Worm (Caenorhabditis elegans) whole organism, L4 larva: ENCODE data around the gene srh-52.

Experiments used
- F10B5.3 ChIP-seq: sonication (generic microtip); optimal IDR thresholded peaks from 2 replicates; lab custom pipeline; 2016; ENCODE audit warnings: mild to moderate bottlenecking, missing genetic modification characterization, missing compliant biosample characterization
- F37D6.2 ChIP-seq: sonication (generic microtip); optimal IDR thresholded peaks from 2 replicates; lab custom pipeline; 2016; ENCODE audit warnings: mild to moderate bottlenecking, missing genetic modification characterization, missing compliant biosample characterization
- F44E2.7 ChIP-seq: fragments of 200-800 bp; sonication (Bioruptor generic); IDR thresholded peaks from 2 replicates; pipeline ENCODE4 v2.1.2; 2022; ENCODE audit warnings: missing genetic modification characterization, missing compliant biosample characterization
- T26A8.4 ChIP-seq: fragments of 200-800 bp; sonication (Bioruptor generic); IDR thresholded peaks from 2 replicates; pipeline ENCODE4 v1.3.6; 2022; ENCODE audit warnings: missing genetic modification characterization, missing compliant biosample characterization
- Y5F2A.4 ChIP-seq: fragments of 200-800 bp; sonication (Bioruptor generic); optimal IDR thresholded peaks from 2 replicates; lab custom pipeline; 2018; ENCODE audit warnings: mild to moderate bottlenecking, missing genetic modification characterization, missing compliant biosample characterization
- Y75B8A.6 ChIP-seq: fragments of 200-800 bp; sonication (Bioruptor generic); IDR thresholded peaks from 2 replicates; pipeline ENCODE4 v1.3.6; 2022; ENCODE audit warnings: missing genetic modification reagents, missing genetic modification characterization, missing compliant biosample characterization
- aly-2 ChIP-seq: sonication (generic microtip); optimal IDR thresholded peaks from 2 replicates; lab custom pipeline; 2018; ENCODE audit warnings: missing biosample characterization, missing genetic modification characterization
- arid-1 ChIP-seq: fragments of 200-800 bp; sonication (Bioruptor generic); conservative IDR thresholded peaks from 2 replicates; pipeline ENCODE4 v1.3.6; 2022; ENCODE audit warnings: missing genetic modification reagents, missing genetic modification characterization, missing compliant biosample characterization
- ces-1 ChIP-seq: fragments of 150-350 bp; sonication (generic microtip); optimal IDR thresholded peaks from 4 replicates; lab custom pipeline; 2014; ENCODE audit warnings: missing biosample characterization, missing genetic modification reagents, missing genetic modification characterization
- cey-2 ChIP-seq: sonication (generic microtip); optimal IDR thresholded peaks from 3 replicates; lab custom pipeline; 2017; ENCODE audit warnings: missing genetic modification characterization, mild to moderate bottlenecking, missing compliant biosample characterization, antibody characterized with exemption, borderline replicate concordance; ENCODE audit not compliant: insufficient read depth
- daf-16 ChIP-seq, 3 experiments: sonication (generic microtip); optimal IDR thresholded peaks; 2 replicates each; lab custom pipeline; 2016 to 2017; ENCODE audit warnings: missing genetic modification characterization in 3 of 3, missing genetic modification reagents in 3 of 3, mild to moderate bottlenecking in 2 of 3, missing compliant biosample characterization in 2 of 3, missing biosample characterization in 1 of 3, moderate library complexity in 1 of 3
- daf-19 ChIP-seq: fragments of 200-800 bp; sonication (Bioruptor generic); conservative IDR thresholded peaks from 2 replicates; pipeline ENCODE4 v1.3.6; 2022; ENCODE audit warnings: missing genetic modification characterization, missing compliant biosample characterization
- daf-8 ChIP-seq: fragments of 200-800 bp; sonication (Bioruptor generic); IDR thresholded peaks from 2 replicates; pipeline ENCODE4 v1.3.6; 2022; ENCODE audit warnings: missing genetic modification characterization, missing compliant biosample characterization
- dve-1 ChIP-seq: sonication (generic microtip); optimal IDR thresholded peaks from 2 replicates; lab custom pipeline; 2017; ENCODE audit warnings: antibody characterized with exemption, mild to moderate bottlenecking, missing genetic modification characterization, missing compliant biosample characterization; ENCODE audit not compliant: insufficient read depth
- egl-27 ChIP-seq: sonication (generic microtip); optimal IDR thresholded peaks from 3 replicates; lab custom pipeline; 2017; ENCODE audit warnings: missing biosample characterization, missing genetic modification reagents, missing genetic modification characterization
- egl-43 ChIP-seq: fragments of 200-800 bp; sonication (Bioruptor generic); IDR thresholded peaks from 2 replicates; pipeline ENCODE4 v1.3.6; 2022; ENCODE audit warnings: missing genetic modification reagents, missing genetic modification characterization, missing compliant biosample characterization
- gei-8 ChIP-seq: fragments of 200-800 bp; sonication (Bioruptor generic); optimal IDR thresholded peaks from 2 replicates; lab custom pipeline; 2018; ENCODE audit warnings: mild to moderate bottlenecking, missing genetic modification characterization, missing compliant biosample characterization
- jun-1 ChIP-seq: fragments of 150-350 bp; optimal IDR thresholded peaks from 2 replicates; lab custom pipeline; 2014; ENCODE audit warnings: missing biosample characterization, missing genetic modification reagents, missing genetic modification characterization
- lin-13 ChIP-seq: fragments of 150-350 bp; optimal IDR thresholded peaks from 2 replicates; lab custom pipeline; 2014; ENCODE audit warnings: missing biosample characterization, missing genetic modification reagents, missing genetic modification characterization
- lin-15B ChIP-seq: fragments of 150-350 bp; sonication (generic microtip); optimal IDR thresholded peaks from 3 replicates; lab custom pipeline; 2014; ENCODE audit warnings: missing biosample characterization, missing genetic modification characterization
- lir-3 ChIP-seq: sonication (generic microtip); optimal IDR thresholded peaks from 2 replicates; lab custom pipeline; 2016; ENCODE audit warnings: mild to moderate bottlenecking, missing genetic modification characterization, missing compliant biosample characterization
- mdl-1 ChIP-seq, 2 experiments: fragments of 150-350 bp in 1 of 2; sonication (generic microtip) in 1 of 2; optimal IDR thresholded peaks; 2 replicates each; lab custom pipeline; 2014 to 2017; ENCODE audit warnings: missing biosample characterization in 2 of 2, missing genetic modification characterization in 2 of 2
- nhr-28 ChIP-seq: fragments of 150-350 bp; optimal IDR thresholded peaks from 2 replicates; lab custom pipeline; 2014; ENCODE audit warnings: missing biosample characterization, missing genetic modification characterization
- nhr-42 ChIP-seq: fragments of 200-800 bp; sonication (Bioruptor generic); IDR thresholded peaks from 2 replicates; pipeline ENCODE4 v1.3.6; 2022; ENCODE audit warnings: missing genetic modification characterization, missing compliant biosample characterization
- nhr-6 ChIP-seq: fragments of 150-350 bp; optimal IDR thresholded peaks from 2 replicates; lab custom pipeline; 2014; ENCODE audit warnings: missing biosample characterization, missing genetic modification characterization
- nhr-77 ChIP-seq: fragments of 150-350 bp; optimal IDR thresholded peaks from 2 replicates; lab custom pipeline; 2014; ENCODE audit warnings: missing biosample characterization, missing genetic modification characterization
- pha-4 ChIP-seq, 2 experiments: fragments of 150-350 bp in 1 of 2; fragments of 200-800 bp in 1 of 2; sonication (Bioruptor generic) in 1 of 2; IDR thresholded peaks in 1 of 2; optimal IDR thresholded peaks in 1 of 2; 2 replicates each; pipeline versions ENCODE4 v1.3.6 to Lab custom; 2014 to 2022; ENCODE audit warnings: missing genetic modification characterization in 2 of 2, missing genetic modification reagents in 2 of 2, missing biosample characterization in 1 of 2, missing compliant biosample characterization in 1 of 2
- php-3 ChIP-seq: fragments of 200-800 bp; sonication (Bioruptor generic); IDR thresholded peaks from 2 replicates; pipeline ENCODE4 v1.3.6; 2022; ENCODE audit warnings: missing genetic modification reagents, missing genetic modification characterization, missing compliant biosample characterization
- pqm-1 ChIP-seq: sonication (generic microtip); optimal IDR thresholded peaks from 2 replicates; lab custom pipeline; 2017; ENCODE audit warnings: missing biosample characterization, missing genetic modification characterization
- tra-1 ChIP-seq: fragments of 200-800 bp; sonication (Bioruptor generic); IDR thresholded peaks from 2 replicates; pipeline ENCODE4 v1.3.6; 2022; ENCODE audit warnings: missing genetic modification reagents, missing genetic modification characterization, missing compliant biosample characterization
- zfp-2 ChIP-seq: sonication (generic microtip); optimal IDR thresholded peaks from 2 replicates; lab custom pipeline; 2016; ENCODE audit warnings: mild to moderate bottlenecking, missing genetic modification characterization, missing compliant biosample characterization
- zfp-3 ChIP-seq: fragments of 200-800 bp; sonication (Bioruptor generic); conservative IDR thresholded peaks from 2 replicates; pipeline ENCODE4 v1.3.6; 2022; ENCODE audit warnings: missing genetic modification reagents, missing genetic modification characterization, missing compliant biosample characterization
- ztf-7 ChIP-seq: fragments of 150-350 bp; optimal IDR thresholded peaks from 2 replicates; lab custom pipeline; 2014; ENCODE audit warnings: missing biosample characterization, missing genetic modification characterization

Gene srh-52

ce11 chrV:15380857-15381256 lies 4.7 kb upstream of the srh-52 start, which contains the start of gene dhs-23:
Gene dhs-23 (plus strand): TSS chrV:15381219.
- TF ChIP-seq pqm-1 (tag; lab: Kevin White, UChicago) (peak; percentile 12), daf-16 (GFP tag; optimal IDR thresholded peaks at IDR 0.05; lab: Kevin White, UChicago) (no peak), daf-16 (tag; optimal IDR thresholded peaks at IDR 0.05; lab: Kevin White, UChicago) (peak; percentile 69), nhr-28 (tag; lab: Kevin White, UChicago) (peak; percentile 93), dve-1 (no peak), nhr-77 (tag; lab: Kevin White, UChicago) (peak; percentile 81), F10B5.3 (tag; lab: Kevin White, UChicago) (no peak), zfp-2 (tag; lab: Kevin White, UChicago) (no peak), gei-8 (GFP tag; lab: Kevin White, UChicago) (no peak), egl-43 (GFP tag; lab: Robert Waterston, UW) (no peak), F37D6.2 (no peak), Y5F2A.4 (GFP tag; lab: Kevin White, UChicago) (no peak), ztf-7 (no peak), pha-4 (GFP tag; IDR thresholded peaks at IDR 0.05; lab: Robert Waterston, UW) (no peak), pha-4 (tag; optimal IDR thresholded peaks at IDR 0.05; lab: Kevin White, UChicago) (no peak), F44E2.7 (GFP tag; lab: Robert Waterston, UW) (no peak)

DNA sequence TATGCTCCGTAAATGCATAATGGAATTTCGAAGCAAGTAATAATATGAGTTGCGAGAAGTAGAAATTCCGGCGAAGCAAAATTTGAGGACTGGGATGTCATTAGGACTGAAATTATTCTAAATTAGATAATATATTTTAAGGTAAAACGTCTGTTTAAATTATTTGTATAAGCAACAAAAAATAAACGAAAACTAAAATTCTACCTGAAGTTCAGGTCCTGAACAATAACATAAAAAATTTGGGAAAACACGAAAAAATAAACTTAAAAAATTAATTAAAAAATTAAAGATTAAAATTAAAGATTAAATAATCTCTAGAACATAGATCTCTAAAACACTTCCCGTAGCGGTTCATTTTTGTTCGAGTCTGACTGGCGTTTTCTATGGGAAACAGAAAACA lies 3.7 kb upstream of the srh-52 start, which contains the start of gene srh-251:
srh-251 (minus strand) TSS at position 101 of the 400 bp plus-strand sequence.
- TF ChIP-seq daf-8 (GFP tag; lab: Robert Waterston, UW) (no peak), arid-1 (no peak), lir-3 (tag; lab: Kevin White, UChicago) (no peak), egl-43 (GFP tag; lab: Robert Waterston, UW) (no peak), php-3 (GFP tag; lab: Robert Waterston, UW) (no peak), zfp-2 (tag; lab: Kevin White, UChicago) (no peak), tra-1 (GFP tag; lab: Robert Waterston, UW) (no peak), zfp-3 (no peak), daf-19 (GFP tag; lab: Robert Waterston, UW) (no peak), Y5F2A.4 (GFP tag; lab: Kevin White, UChicago) (no peak), mdl-1 (tag; optimal IDR thresholded peaks at IDR 0.05; lab: Kevin White, UChicago) (no peak), aly-2 (tag; lab: Kevin White, UChicago) (no peak), lin-15B (no peak), nhr-6 (no peak), ces-1 (GFP tag; lab: Kevin White, UChicago) (no peak), egl-27 (tag; lab: Kevin White, UChicago) (no peak), lin-13 (GFP tag; lab: Kevin White, UChicago) (no peak)

DNA sequence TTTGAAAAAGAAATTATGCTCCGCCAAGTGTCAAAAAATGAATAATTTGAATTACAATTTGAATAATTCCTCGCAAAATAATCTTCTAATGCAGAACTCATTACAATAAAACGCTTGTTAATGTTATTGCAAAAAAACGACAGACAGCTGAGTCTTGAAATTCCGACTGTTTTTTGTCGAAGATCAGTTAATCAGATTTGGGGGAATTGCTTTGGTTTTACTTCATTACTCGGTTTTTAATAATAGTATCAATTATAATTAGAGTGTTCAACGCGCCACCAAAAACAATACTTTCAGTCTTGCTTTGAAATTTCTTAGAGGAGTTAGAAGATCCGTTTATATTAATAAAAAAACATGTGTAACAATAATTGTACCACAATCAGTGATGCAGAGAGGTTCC lies 1.8 kb upstream of the srh-52 start, which contains the start of gene srh-122:
srh-122 (minus strand) TSS at position 101 of the 400 bp plus-strand sequence.
- TF ChIP-seq cey-2 (tag; lab: Kevin White, UChicago) (no peak), Y75B8A.6 (GFP tag; lab: Robert Waterston, UW) (no peak), T26A8.4 (GFP tag; lab: Robert Waterston, UW) (no peak), nhr-42 (GFP tag; lab: Robert Waterston, UW) (no peak)
- TF ChIP-seq, all 104 proteins: peak for 0

- TF ChIP-seq F10B5.3 (tag; lab: Kevin White, UChicago) (no peak), jun-1 (tag; lab: Kevin White, UChicago) (no peak)
Observed at ce11 chrV:15369707-15370106, 6.4 kb downstream of the srh-52 start, which contains the start of gene nhr-269. Gene nhr-269 (minus strand): TSS chrV:15369807.
